Worm (Caenorhabditis elegans): Measurements from ENCODE around the gene mrpl-30.

Gene mrpl-30

ce11 chrIII:2371864-2372263, 38.9 kb downstream of the mrpl-30 start, which contains the start of gene H04J21.1:
TSS of gene H04J21.1 (minus strand) at chrIII:2371964.
- TF ChIP-seq sox-4 (tag; optimal IDR thresholded peaks at IDR 0.05): no peak
- TF ChIP-seq tbx-7 (tag; optimal IDR thresholded peaks at IDR 0.05): no peak
- no peak for TF ChIP-seq ceh-9 (tag; optimal IDR thresholded peaks at IDR 0.05)

ce11 chrIII:2368424-2368823, 42.4 kb downstream of the mrpl-30 start, which contains the start of gene H04J21.4:
TSS of gene H04J21.4 (minus strand) at chrIII:2368524.
- TF ChIP-seq che-1 (tag; optimal IDR thresholded peaks at IDR 0.05) (no peak), ceh-45 (GFP tag; IDR thresholded peaks at IDR 0.05) (no peak), F13H6.1 (tag; optimal IDR thresholded peaks at IDR 0.05) (no peak), fkh-10 (GFP tag; optimal IDR thresholded peaks at IDR 0.05) (no peak), ref-2 (tag; optimal IDR thresholded peaks at IDR 0.05) (no peak), pha-4 (tag; optimal IDR thresholded peaks at IDR 0.05) (no peak), tbx-7 (tag; optimal IDR thresholded peaks at IDR 0.05) (no peak), T23F11.4 (GFP tag; optimal IDR thresholded peaks at IDR 0.05) (no peak), C38D4.7 (GFP tag; optimal IDR thresholded peaks at IDR 0.05) (no peak), madf-2 (tag; optimal IDR thresholded peaks at IDR 0.05) (no peak), ceh-9 (tag; optimal IDR thresholded peaks at IDR 0.05) (no peak)

- TF ChIP-seq syd-9 (tag; optimal IDR thresholded peaks at IDR 0.05) (no peak), eyg-1 (tag; optimal IDR thresholded peaks at IDR 0.05) (no peak), ceh-6 (GFP tag; optimal IDR thresholded peaks at IDR 0.05) (no peak), che-1 (tag; optimal IDR thresholded peaks at IDR 0.05) (no peak), ceh-18 (tag; optimal IDR thresholded peaks at IDR 0.05) (no peak), pha-4 (tag; optimal IDR thresholded peaks at IDR 0.05) (no peak), C38D4.7 (GFP tag; optimal IDR thresholded peaks at IDR 0.05) (no peak), ets-4 (tag; optimal IDR thresholded peaks at IDR 0.05) (no peak), lin-11 (tag; optimal IDR thresholded peaks at IDR 0.05) (no peak)
Measured at ce11 chrIII:2362648-2363047, 48.1 kb downstream of the mrpl-30 start, which contains the start of gene srd-69. TSS of gene srd-69 (plus strand) at chrIII:2362948.

Measured in whole organism, late embryonic.